Fruit fly (Drosophila melanogaster): ENCODE results near the gene CG14983.

Gene CG14983

DNA sequence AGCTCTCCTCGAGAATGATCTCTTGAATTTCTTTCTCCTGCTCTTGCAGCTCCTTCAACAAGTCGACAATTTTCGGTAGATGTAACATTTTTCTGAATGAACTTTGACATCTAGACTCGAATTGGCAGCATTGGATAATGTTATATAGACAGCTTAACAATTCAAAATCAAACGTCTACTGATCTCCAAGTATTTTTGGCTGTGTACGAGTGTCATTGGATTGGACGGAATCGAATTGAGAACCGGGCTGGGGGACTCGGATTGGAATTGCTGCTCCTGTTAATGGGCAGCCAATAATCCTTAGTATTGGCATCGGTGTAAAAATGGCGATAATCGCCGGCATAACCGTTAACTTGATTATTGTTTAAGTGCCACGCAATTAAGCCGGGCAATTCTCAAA lies at the start of gene CG14983:
Gene CG14983 (minus strand): TSS at position 101 of the 400 bp plus-strand sequence.
- TF ChIP-seq svp (GFP tag) (peak; percentile 37), Eip75B (GFP tag; optimal IDR thresholded peaks at IDR 0.05) (no peak)

DNA sequence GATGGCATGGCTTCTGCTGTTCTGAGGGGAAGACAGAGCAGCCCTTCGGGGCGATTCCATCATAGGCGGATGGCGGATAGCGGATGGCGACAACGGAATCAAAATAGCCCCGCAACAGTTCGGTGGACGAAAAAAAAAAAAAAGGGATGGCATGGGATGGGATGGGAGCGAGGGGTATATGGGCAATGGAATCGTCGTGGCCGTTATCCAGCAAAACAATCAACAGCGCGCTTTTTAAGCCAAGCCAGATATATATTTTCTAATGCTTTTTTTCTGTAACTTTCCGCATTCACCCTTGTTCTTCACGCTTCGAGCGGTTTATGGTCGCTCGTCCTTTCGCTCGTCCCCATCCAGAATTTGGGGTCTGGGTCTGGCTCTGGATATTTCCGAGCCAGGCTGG lies 46.4 kb upstream of the CG14983 start:
- TF ChIP-seq net (GFP tag; optimal IDR thresholded peaks at IDR 0.05) (no peak), CG1621 (tag; optimal IDR thresholded peaks at IDR 0.05) (no peak), CG6276 (GFP tag; optimal IDR thresholded peaks at IDR 0.05) (no peak), Eip78C (GFP tag) (no peak), CG11762 (GFP tag; optimal IDR thresholded peaks at IDR 0.05; ENCODE audit: insufficient read depth) (no peak)

DNA sequence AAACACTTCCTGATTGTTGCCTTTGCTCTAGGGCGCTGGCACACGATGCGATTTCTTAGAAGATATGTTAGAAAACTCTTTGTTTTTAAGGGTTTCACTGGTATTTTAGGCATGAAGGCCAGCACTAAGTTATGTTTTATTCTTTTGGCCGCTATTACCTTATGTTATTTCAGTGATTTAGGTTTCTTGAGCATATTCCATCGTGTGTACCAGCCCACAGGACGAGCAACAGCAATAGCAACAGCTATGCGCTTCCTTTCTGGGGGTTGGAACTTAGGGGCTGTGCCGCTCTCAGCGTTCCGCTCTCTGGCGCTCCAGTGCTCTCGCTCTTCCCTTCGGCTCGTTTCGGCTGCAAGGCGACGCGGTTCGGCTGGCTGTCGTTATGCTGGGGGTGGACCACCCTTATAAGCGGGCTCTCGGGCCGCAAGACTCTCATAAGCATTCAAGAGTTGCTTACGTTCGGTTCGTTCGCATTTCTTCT lies 34.4 kb upstream of the CG14983 start, which contains the start of gene scrt:
Gene scrt (plus strand): TSS at position 431 of the 481 bp plus-strand sequence.
- TF ChIP-seq svp (GFP tag) (peak; percentile 57), salr (GFP tag; optimal IDR thresholded peaks at IDR 0.05) (no peak), CG6163 (GFP tag; IDR thresholded peaks at IDR 0.05) (0 out of 3 replicates have a peak, but pooled peaks have one; percentile 15)

DNA sequence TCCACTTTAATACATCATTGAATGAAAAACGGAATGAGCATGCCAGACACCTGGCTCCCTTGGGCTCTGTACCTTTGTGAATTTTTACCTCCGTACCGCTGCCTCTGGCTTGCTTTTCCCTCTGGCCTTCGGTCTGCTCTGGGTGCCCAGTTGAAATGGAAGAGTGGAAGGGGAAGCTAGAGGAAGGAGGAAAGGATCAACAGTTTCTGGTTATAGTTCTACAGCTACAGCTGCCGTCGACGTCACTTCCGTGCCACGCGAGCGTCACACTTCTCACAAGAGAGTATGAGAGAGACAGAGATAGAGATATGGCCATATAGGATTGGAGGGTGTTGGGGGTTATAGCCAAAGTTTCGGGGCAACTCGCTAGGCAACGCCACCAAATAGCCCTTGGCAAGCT lies 30.9 kb upstream of the CG14983 start:
- TF ChIP-seq OdsH (GFP tag; optimal IDR thresholded peaks at IDR 0.05) (no peak), CG8632 (GFP tag; optimal IDR thresholded peaks at IDR 0.05) (no peak), CG31627 (GFP tag; optimal IDR thresholded peaks at IDR 0.05) (no peak), CG9139 (GFP tag; optimal IDR thresholded peaks at IDR 0.05) (no peak), CG34406 (GFP tag; optimal IDR thresholded peaks at IDR 0.05) (no peak), CG6276 (GFP tag; optimal IDR thresholded peaks at IDR 0.05) (no peak), CG4318 (GFP tag; optimal IDR thresholded peaks at IDR 0.05) (no peak)

DNA sequence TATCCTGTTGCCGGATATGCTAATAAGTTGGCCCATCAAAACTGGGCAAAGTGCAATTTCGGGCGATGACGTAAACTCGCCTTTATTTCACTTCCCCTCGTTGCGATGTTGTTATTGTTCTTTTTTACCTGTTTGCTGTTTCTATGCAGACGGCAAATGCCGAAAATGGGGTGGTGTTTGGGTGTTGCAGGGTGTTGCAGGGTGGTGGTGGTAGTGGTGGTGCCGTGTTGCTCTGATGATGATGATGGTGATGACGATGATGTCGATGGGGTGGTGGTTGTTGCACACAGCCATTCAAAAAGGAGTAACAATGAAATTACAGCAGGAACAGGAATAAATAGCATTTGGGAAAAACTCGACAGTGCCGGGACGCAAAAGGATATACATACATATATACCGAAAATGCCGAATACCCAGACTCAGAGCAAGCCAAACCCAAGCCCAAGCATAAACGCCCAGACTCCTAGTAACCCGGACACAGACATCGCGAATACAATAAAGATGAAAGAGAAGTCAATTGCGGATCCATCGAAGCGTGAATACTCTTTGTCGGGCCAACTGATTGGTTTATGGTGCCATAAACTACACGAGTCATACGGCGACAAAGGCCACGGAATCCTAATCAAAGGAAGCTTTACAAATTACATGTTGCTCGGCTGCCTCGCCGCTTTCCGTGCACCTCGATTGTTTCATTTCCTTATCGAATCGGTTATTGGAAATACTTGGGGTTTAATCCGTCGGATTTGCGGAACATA lies 29.8 kb upstream of the CG14983 start:
- no peak for TF ChIP-seq fd59A (GFP tag; optimal IDR thresholded peaks at IDR 0.05)
- no peak for TF ChIP-seq Eip93F (GFP tag; optimal IDR thresholded peaks at IDR 0.05)
- no peak for TF ChIP-seq CG8319 (GFP tag; optimal IDR thresholded peaks at IDR 0.05)
- TF ChIP-seq vri (GFP tag; optimal IDR thresholded peaks at IDR 0.05) = no peak
- no peak for TF ChIP-seq Hr4 (GFP tag; optimal IDR thresholded peaks at IDR 0.05)
- TF ChIP-seq dsx (GFP tag; optimal IDR thresholded peaks at IDR 0.05; ENCODE audit: poor library complexity, severe bottlenecking) = no peak
- no peak for TF ChIP-seq salr (GFP tag; optimal IDR thresholded peaks at IDR 0.05)
- no peak for TF ChIP-seq Gug (GFP tag; IDR thresholded peaks at IDR 0.05)
- no peak for TF ChIP-seq CG31627 (GFP tag; optimal IDR thresholded peaks at IDR 0.05)
- no peak for TF ChIP-seq Sox14 (GFP tag; optimal IDR thresholded peaks at IDR 0.05)

DNA sequence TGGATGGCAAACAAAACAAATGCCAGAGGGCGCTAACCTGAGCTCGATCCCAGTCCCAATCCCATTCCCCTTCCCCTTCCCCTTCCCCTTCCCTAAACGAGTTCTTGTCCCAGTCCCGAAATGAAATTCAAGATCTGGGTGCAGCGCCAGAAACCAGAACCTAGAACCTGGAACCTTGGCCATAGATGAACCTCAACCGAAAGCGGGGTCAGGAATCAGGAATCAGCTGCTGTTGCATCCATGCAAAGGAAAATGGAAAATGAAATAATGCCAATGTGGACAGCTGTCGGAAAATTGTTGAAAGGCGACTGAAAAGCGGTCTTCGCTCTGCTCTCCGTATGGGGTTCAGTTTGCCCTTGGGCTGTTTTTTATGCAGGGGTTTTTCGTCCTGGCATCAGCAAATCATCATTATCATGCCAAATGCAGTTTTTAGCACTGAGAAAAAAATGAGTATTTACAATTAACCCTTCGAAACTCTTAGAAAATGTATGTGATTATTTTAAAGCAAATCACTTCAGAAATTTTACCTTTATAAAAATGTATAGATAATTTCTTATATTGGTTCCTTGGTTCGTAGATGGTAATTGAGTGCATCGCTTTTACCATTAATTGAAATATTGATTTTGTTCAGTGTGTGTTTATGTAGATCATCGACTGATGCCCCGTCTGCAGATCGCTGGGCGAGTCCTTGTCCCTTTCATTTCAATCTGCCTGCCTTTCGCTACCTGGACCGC lies 28.7 kb upstream of the CG14983 start:
- TF ChIP-seq CG6163 (GFP tag; IDR thresholded peaks at IDR 0.05) = no peak
- TF ChIP-seq Met (GFP tag; optimal IDR thresholded peaks at IDR 0.05) = peak; percentile 16

DNA sequence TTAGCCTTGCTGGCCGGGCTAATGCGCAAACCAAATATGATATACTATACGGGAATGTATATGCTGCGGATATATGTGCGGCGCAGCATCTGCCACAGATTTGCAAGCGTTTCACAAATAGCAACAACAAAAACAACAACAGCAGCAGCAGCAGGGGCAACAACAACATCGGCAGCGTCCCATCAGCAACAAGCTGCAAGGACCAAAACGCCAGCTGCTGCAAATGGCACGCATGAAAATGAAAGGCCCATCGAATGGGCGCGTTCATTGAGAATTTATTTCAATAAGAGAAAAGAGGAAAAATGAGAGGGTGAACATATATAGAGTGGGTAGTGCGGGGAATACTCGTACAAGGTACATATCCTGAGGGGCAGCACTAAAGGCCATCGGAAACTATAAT lies 27.3 kb upstream of the CG14983 start:
- TF ChIP-seq Eip93F (GFP tag; optimal IDR thresholded peaks at IDR 0.05) = no peak
- no peak for TF ChIP-seq CG8319 (GFP tag; optimal IDR thresholded peaks at IDR 0.05)
- no peak for TF ChIP-seq net (GFP tag; optimal IDR thresholded peaks at IDR 0.05)
- no peak for TF ChIP-seq Smox (GFP tag; optimal IDR thresholded peaks at IDR 0.05)
- TF ChIP-seq OdsH (GFP tag; optimal IDR thresholded peaks at IDR 0.05) = no peak
- TF ChIP-seq Gug (GFP tag; IDR thresholded peaks at IDR 0.05) = no peak
- no peak for TF ChIP-seq ss (GFP tag; optimal IDR thresholded peaks at IDR 0.05)
- no peak for TF ChIP-seq acj6 (GFP tag; optimal IDR thresholded peaks at IDR 0.05)
- TF ChIP-seq spab (GFP tag; optimal IDR thresholded peaks at IDR 0.05) = no peak
- TF ChIP-seq Eip75B (GFP tag; optimal IDR thresholded peaks at IDR 0.05) = no peak
- no peak for TF ChIP-seq Eip78C (GFP tag)
- no peak for TF ChIP-seq CG11762 (GFP tag; optimal IDR thresholded peaks at IDR 0.05; ENCODE audit: insufficient read depth)

Measured in whole organism, prepupa.